Fruit fly (Drosophila melanogaster) Kc167 (cell line): Measurements from ENCODE around the gene Slc25A46a.

Source experiments
- Sin3A ChIP-seq: fragments of >200 bp; optimal IDR thresholded peaks from 2 replicates; lab custom pipeline; 2018; ENCODE audit warnings: missing external identifiers
- psq ChIP-seq: fragments of >200 bp; optimal IDR thresholded peaks from 2 replicates; lab custom pipeline; 2017; ENCODE audit warnings: missing external identifiers

- TF ChIP-seq Sin3A (lab: Kevin White, UChicago) (no peak), psq (lab: Kevin White, UChicago) (no peak)
Observed at dm6 chrX:15976568-15976967, 7.0 kb upstream of the Slc25A46a start, which contains the start of gene CG42766.
